Worm (Caenorhabditis elegans): ENCODE data around the gene F57A10.2.

ce11 chrV:15798108-15798507 lies 31.7 kb downstream of the F57A10.2 start, which contains the start of gene T26E4.10:
- TF ChIP-seq lsy-2 (tag; optimal IDR thresholded peaks at IDR 0.05) = no peak
- TF ChIP-seq nhr-12 (tag; optimal IDR thresholded peaks at IDR 0.05) = no peak
- no peak for TF ChIP-seq aly-2 (tag; optimal IDR thresholded peaks at IDR 0.05)
